Fruit fly (Drosophila melanogaster) whole organism, embryonic: ENCODE measurements around the gene r-l.

Experiments used
- BtbVII ChIP-seq: fragments of 200-800 bp; sonication (Bioruptor generic); optimal IDR thresholded peaks from 3 replicates; lab custom pipeline; 2017; ENCODE audit warnings: missing biosample characterization, mild to moderate bottlenecking, missing genetic modification characterization
- CG11247 ChIP-seq: fragments of 200-800 bp; sonication (Bioruptor generic); IDR thresholded peaks from 2 replicates; pipeline ENCODE4 v1.3.6; 2022; ENCODE audit warnings: missing biosample characterization, missing genetic modification characterization
- CG11560 ChIP-seq: fragments of 200-800 bp; sonication (Bioruptor generic); IDR thresholded peaks from 3 replicates; pipeline ENCODE4 v1.3.6; 2022; ENCODE audit warnings: missing biosample characterization, missing genetic modification characterization
- CG1233 ChIP-seq: fragments of 200-800 bp; sonication (Bioruptor generic); optimal IDR thresholded peaks from 4 replicates; lab custom pipeline; 2018; ENCODE audit warnings: missing biosample characterization, mild to moderate bottlenecking, missing genetic modification characterization
- CG1529 ChIP-seq: fragments of 200-800 bp; sonication (Bioruptor generic); optimal IDR thresholded peaks from 3 replicates; lab custom pipeline; 2018; ENCODE audit warnings: missing biosample characterization, missing genetic modification characterization
- CG17186 ChIP-seq: fragments of 200-800 bp; sonication (Bioruptor generic); optimal IDR thresholded peaks from 3 replicates; lab custom pipeline; 2017; ENCODE audit warnings: missing biosample characterization, missing genetic modification reagents, missing genetic modification characterization
- CG2116 ChIP-seq: fragments of 200-800 bp; sonication (Bioruptor generic); optimal IDR thresholded peaks from 3 replicates; lab custom pipeline; 2018; ENCODE audit warnings: missing biosample characterization, mild to moderate bottlenecking, missing genetic modification characterization
- CG2199 ChIP-seq: fragments of 200-800 bp; sonication (Bioruptor generic); IDR thresholded peaks from 3 replicates; pipeline ENCODE4 v1.3.6; 2022; ENCODE audit warnings: missing biosample characterization, missing genetic modification characterization
- CG3163 ChIP-seq: fragments of 200-800 bp; sonication (Bioruptor generic); optimal IDR thresholded peaks from 3 replicates; lab custom pipeline; 2016; ENCODE audit warnings: missing biosample characterization, missing genetic modification characterization
- CG4360 ChIP-seq: fragments of 200-800 bp; sonication (Bioruptor generic); IDR thresholded peaks from 2 replicates; pipeline ENCODE4 v1.3.6; 2022; ENCODE audit warnings: missing biosample characterization, missing genetic modification characterization
- CG4707 ChIP-seq: fragments of 200-800 bp; sonication (Bioruptor generic); optimal IDR thresholded peaks from 2 replicates; lab custom pipeline; 2018; ENCODE audit warnings: missing biosample characterization, mild to moderate bottlenecking, missing genetic modification characterization, moderate library complexity
- CG5953 ChIP-seq: fragments of 200-800 bp; sonication (Bioruptor generic); IDR thresholded peaks from 2 replicates; pipeline ENCODE4 v1.3.6; 2022; ENCODE audit warnings: missing biosample characterization, missing genetic modification characterization
- CG6654 ChIP-seq: fragments of 200-800 bp; sonication (Bioruptor generic); optimal IDR thresholded peaks from 2 replicates; lab custom pipeline; 2017; ENCODE audit warnings: missing biosample characterization, mild to moderate bottlenecking, missing genetic modification characterization
- D19A ChIP-seq: fragments of 200-800 bp; optimal IDR thresholded peaks from 3 replicates; lab custom pipeline; 2019; ENCODE audit warnings: missing biosample characterization, mild to moderate bottlenecking, missing genetic modification characterization, moderate library complexity
- E2f1 ChIP-seq: fragments of 200-800 bp; sonication (Bioruptor generic); IDR thresholded peaks from 2 replicates; pipeline ENCODE4 v1.3.6; 2022; ENCODE audit warnings: missing biosample characterization, missing genetic modification characterization
- Elba2 ChIP-seq: fragments of 200-800 bp; sonication (Bioruptor generic); optimal IDR thresholded peaks from 3 replicates; lab custom pipeline; 2016; ENCODE audit warnings: missing biosample characterization, missing genetic modification characterization
- H15 ChIP-seq: fragments of 200-800 bp; sonication (Bioruptor generic); IDR thresholded peaks from 3 replicates; pipeline ENCODE4 v1.3.6; 2022; ENCODE audit warnings: missing biosample characterization, missing genetic modification characterization
- Hey ChIP-seq: fragments of 200-800 bp; sonication (Bioruptor generic); optimal IDR thresholded peaks from 3 replicates; lab custom pipeline; 2018; ENCODE audit warnings: missing biosample characterization, mild to moderate bottlenecking, missing genetic modification characterization
- Kr ChIP-seq: fragments of 200-800 bp; sonication (Bioruptor generic); optimal IDR thresholded peaks from 2 replicates; lab custom pipeline; 2017; ENCODE audit warnings: missing biosample characterization, mild to moderate bottlenecking, missing genetic modification characterization
- Max ChIP-seq: fragments of 200-800 bp; sonication (Bioruptor generic); optimal IDR thresholded peaks from 2 replicates; lab custom pipeline; 2016; ENCODE audit warnings: missing biosample characterization, mild to moderate bottlenecking, missing genetic modification characterization
- Pdp1 ChIP-seq, 2 experiments: fragments of 200-800 bp; sonication (Bioruptor generic); optimal IDR thresholded peaks; 3 replicates each; lab custom pipeline; 2016; ENCODE audit warnings: missing biosample characterization in 2 of 2, missing genetic modification characterization in 2 of 2, mild to moderate bottlenecking in 1 of 2, moderate library complexity in 1 of 2
- Side ChIP-seq: fragments of 200-800 bp; sonication (Bioruptor generic); optimal IDR thresholded peaks from 2 replicates; lab custom pipeline; 2016; ENCODE audit warnings: missing biosample characterization, missing genetic modification characterization
- Trl ChIP-seq, 3 experiments: fragments of >200 bp in 2 of 3; fragments of 200-800 bp in 1 of 3; sonication (Bioruptor generic) in 1 of 3; optimal IDR thresholded peaks; 2 replicates in 1 of 3; 3 replicates in 2 of 3; lab custom pipeline; 2016 to 2017; ENCODE audit warnings: missing biosample characterization in 1 of 3, missing genetic modification characterization in 1 of 3
- crol ChIP-seq: fragments of 200-800 bp; sonication (Bioruptor generic); IDR thresholded peaks from 2 replicates; pipeline ENCODE4 v1.3.6; 2022; ENCODE audit warnings: missing biosample characterization, missing genetic modification characterization
- dimm ChIP-seq: fragments of 200-800 bp; sonication (Bioruptor generic); IDR thresholded peaks from 2 replicates; pipeline ENCODE4 v1.3.6; 2022; ENCODE audit warnings: missing biosample characterization, missing genetic modification characterization
- eve ChIP-seq, 2 experiments: fragments of >200 bp; optimal IDR thresholded peaks; 2 replicates each; lab custom pipeline; 2017; ENCODE audit warnings: missing biosample characterization in 2 of 2, missing genetic modification characterization in 2 of 2
- exex ChIP-seq: fragments of 200-800 bp; sonication (Bioruptor generic); optimal IDR thresholded peaks from 4 replicates; lab custom pipeline; 2018; ENCODE audit warnings: missing biosample characterization, mild to moderate bottlenecking, missing genetic modification characterization, moderate library complexity
- fd64A ChIP-seq: fragments of 200-800 bp; sonication (Bioruptor generic); optimal IDR thresholded peaks from 3 replicates; lab custom pipeline; 2018; ENCODE audit warnings: missing biosample characterization, mild to moderate bottlenecking, missing genetic modification characterization
- fru ChIP-seq: fragments of >200 bp; optimal IDR thresholded peaks from 2 replicates; lab custom pipeline; 2017
- hbn ChIP-seq: fragments of 200-800 bp; sonication (Bioruptor generic); IDR thresholded peaks from 2 replicates; pipeline ENCODE4 v1.3.6; 2022; ENCODE audit warnings: missing biosample characterization, missing genetic modification characterization; ENCODE audit not compliant: partially characterized antibody
- insv ChIP-seq, 2 experiments: fragments of 200-800 bp; sonication (Bioruptor generic); optimal IDR thresholded peaks; 3 replicates each; lab custom pipeline; 2016 to 2018; ENCODE audit warnings: missing biosample characterization in 2 of 2, missing genetic modification characterization in 2 of 2
- lbe ChIP-seq: fragments of 200-800 bp; sonication (Bioruptor generic); optimal IDR thresholded peaks from 2 replicates; lab custom pipeline; 2016; ENCODE audit warnings: missing biosample characterization, mild to moderate bottlenecking, missing genetic modification characterization
- nom ChIP-seq: fragments of 200-800 bp; sonication (Bioruptor generic); optimal IDR thresholded peaks from 2 replicates; lab custom pipeline; 2017; ENCODE audit warnings: missing biosample characterization, missing genetic modification characterization, mild to moderate bottlenecking, moderate library complexity, missing genetic modification reagents
- sens ChIP-seq: fragments of 200-800 bp; sonication (Bioruptor generic); peaks from one replicate; lab custom pipeline; 2016; ENCODE audit warnings: missing biosample characterization, missing genetic modification characterization
- slp2 ChIP-seq: fragments of 200-800 bp; sonication (Bioruptor generic); optimal IDR thresholded peaks from 2 replicates; lab custom pipeline; 2016; ENCODE audit warnings: missing biosample characterization, missing genetic modification characterization
- sna ChIP-seq: fragments of 200-800 bp; sonication (Bioruptor generic); IDR thresholded peaks from 2 replicates; pipeline ENCODE4 v1.3.6; 2022; ENCODE audit warnings: missing biosample characterization, missing genetic modification characterization; ENCODE audit not compliant: partially characterized antibody
- sug ChIP-seq: fragments of 200-800 bp; optimal IDR thresholded peaks from 2 replicates; lab custom pipeline; 2019; ENCODE audit warnings: missing biosample characterization, mild to moderate bottlenecking, missing genetic modification characterization, moderate library complexity
- toy ChIP-seq: fragments of 200-800 bp; sonication (Bioruptor generic); IDR thresholded peaks from 2 replicates; pipeline ENCODE4 v1.3.6; 2022; ENCODE audit warnings: missing biosample characterization, missing genetic modification characterization
- tup ChIP-seq: fragments of 200-800 bp; sonication (Bioruptor generic); optimal IDR thresholded peaks from 2 replicates; lab custom pipeline; 2016; ENCODE audit warnings: missing biosample characterization, mild to moderate bottlenecking, missing genetic modification characterization, moderate library complexity
- unc-4 ChIP-seq: fragments of 200-800 bp; sonication (Bioruptor generic); IDR thresholded peaks from 2 replicates; pipeline ENCODE4 v1.3.6; 2022; ENCODE audit warnings: missing biosample characterization, missing genetic modification characterization; ENCODE audit not compliant: partially characterized antibody

Gene r-l

dm6 chr3R:21059486-21060356 lies 13.4 kb downstream of the r-l start:
- TF ChIP-seq D19A (tag; lab: Kevin White, UChicago) = peak; percentile 42
- TF ChIP-seq exex = peak; percentile 73
- no peak for TF ChIP-seq Kr (GFP tag; lab: Kevin White, UChicago)
- peak; percentile 1 for TF ChIP-seq CG1233 (GFP tag; lab: Kevin White, UChicago)
- peak; percentile 88; the same call in 2 of the 3 replicates for TF ChIP-seq CG2199 (GFP tag; lab: Robert Waterston, UW)
- TF ChIP-seq insv (GFP tag; optimal IDR thresholded peaks at IDR 0.05; lab: Kevin White, UChicago) = no peak
- no peak for TF ChIP-seq CG3163 (GFP tag; lab: Kevin White, UChicago)
- TF ChIP-seq CG17186 (GFP tag; lab: Kevin White, UChicago) = no peak
- peak; percentile 74 for TF ChIP-seq CG4360 (GFP tag; lab: Robert Waterston, UW)
- TF ChIP-seq crol (GFP tag; lab: Robert Waterston, UW) = no peak
- TF ChIP-seq Hey = peak; percentile 24
- TF ChIP-seq Side (GFP tag; lab: Kevin White, UChicago) = no peak
- TF ChIP-seq nom (GFP tag; lab: Kevin White, UChicago) = no peak
- no peak for TF ChIP-seq unc-4
- TF ChIP-seq E2f1 (GFP tag; lab: Robert Waterston, UW) = no peak
- peak; percentile 62 for TF ChIP-seq Elba2 (GFP tag; lab: Kevin White, UChicago)
- no peak for TF ChIP-seq CG1529 (GFP tag; lab: Kevin White, UChicago)
- no peak for TF ChIP-seq CG11247 (GFP tag; lab: Robert Waterston, UW)
- TF ChIP-seq CG4707 (GFP tag; lab: Kevin White, UChicago) = no peak
- no peak for TF ChIP-seq H15 (GFP tag; lab: Robert Waterston, UW)
- TF ChIP-seq sens = peak; percentile 61
- TF ChIP-seq sug = peak; percentile 6
- TF ChIP-seq BtbVII (GFP tag; lab: Kevin White, UChicago) = peak; percentile 23
- TF ChIP-seq sna = no peak
- TF ChIP-seq Max = peak; percentile 31
- TF ChIP-seq fru = no peak
- no peak for TF ChIP-seq CG6654
- TF ChIP-seq Trl (optimal IDR thresholded peaks at IDR 0.05; lab: Kevin White, UChicago) = peak; percentile 72 to 80
- no peak for TF ChIP-seq Trl (GFP tag; optimal IDR thresholded peaks at IDR 0.05; lab: Kevin White, UChicago)
- peak in 1 of 2 experiments; percentile 56 for TF ChIP-seq Pdp1 (GFP tag; optimal IDR thresholded peaks at IDR 0.05; lab: Kevin White, UChicago)
- TF ChIP-seq CG2116 (GFP tag; lab: Kevin White, UChicago) = peak; percentile 4
- peak; percentile 41 for TF ChIP-seq lbe (GFP tag; lab: Kevin White, UChicago)
- TF ChIP-seq eve (GFP tag; optimal IDR thresholded peaks at IDR 0.05; lab: Kevin White, UChicago) = peak in 1 of 2 experiments; percentile 69

dm6 chr3R:21057519-21057918 lies 15.6 kb downstream of the r-l start:
- TF ChIP-seq slp2 (GFP tag; lab: Kevin White, UChicago) = no peak
- no peak for TF ChIP-seq hbn (GFP tag; lab: Robert Waterston, UW)
- no peak for TF ChIP-seq dimm
- no peak for TF ChIP-seq toy (GFP tag; lab: Robert Waterston, UW)
- no peak for TF ChIP-seq CG11560 (tag; lab: Robert Waterston, UW)
- TF ChIP-seq CG5953 = no peak
- no peak for TF ChIP-seq eve (GFP tag; optimal IDR thresholded peaks at IDR 0.05; lab: Kevin White, UChicago)
- TF ChIP-seq fd64A (GFP tag; lab: Kevin White, UChicago) = no peak
- no peak for TF ChIP-seq CG2199 (GFP tag; lab: Robert Waterston, UW)
- TF ChIP-seq tup (GFP tag; lab: Kevin White, UChicago) = no peak
